Fruit fly (Drosophila melanogaster): ENCODE results near the gene Efa6.

The Efa6 gene

dm6 chr3R:22595293-22595868 lies 7.8 kb downstream of the Efa6 start (continued):
- TF ChIP-seq Eip74EF (GFP tag; optimal IDR thresholded peaks at IDR 0.05) (peak in 1 of 2 experiments; percentile 9), CG7271 (tag; optimal IDR thresholded peaks at IDR 0.05) (no peak), ham (GFP tag; IDR thresholded peaks at IDR 0.05) (no peak), chinmo (GFP tag; IDR thresholded peaks at IDR 0.05; ENCODE audit: partially characterized antibody) (0 out of 4 replicates have a peak, but pooled peaks have one; percentile 13), tio (GFP tag; optimal IDR thresholded peaks at IDR 0.05) (no peak), Ada2b (GFP tag; IDR thresholded peaks at IDR 0.05) (no peak), pnt (GFP tag; optimal IDR thresholded peaks at IDR 0.05) (no peak), tup (GFP tag; optimal IDR thresholded peaks at IDR 0.05) (no peak), CG15514 (GFP tag; optimal IDR thresholded peaks at IDR 0.05) (peak; percentile 38), HLHmδ (GFP tag; optimal IDR thresholded peaks at IDR 0.05) (no peak), CG32772 (GFP tag; IDR thresholded peaks at IDR 0.05) (no peak), Fer1 (GFP tag; optimal IDR thresholded peaks at IDR 0.05) (no peak), CG12942 (GFP tag; optimal IDR thresholded peaks at IDR 0.05) (no peak), gro (GFP tag; optimal IDR thresholded peaks at IDR 0.05) (peak; percentile 85), CG34376 (GFP tag; optimal IDR thresholded peaks at IDR 0.05) (peak; percentile 80), ems (GFP tag; optimal IDR thresholded peaks at IDR 0.05) (no peak), Tbp (GFP tag; optimal IDR thresholded peaks at IDR 0.05) (no peak), sim (GFP tag; IDR thresholded peaks at IDR 0.05) (no peak), CG8478 (optimal IDR thresholded peaks at IDR 0.05) (no peak), bbx (GFP tag; IDR thresholded peaks at IDR 0.05; ENCODE audit: partially characterized antibody) (no peak), Stat92E (GFP tag; optimal IDR thresholded peaks at IDR 0.05) (no peak), CG9215 (GFP tag; IDR thresholded peaks at IDR 0.05) (no peak), tgo (GFP tag; IDR thresholded peaks at IDR 0.05) (no peak), CG16815 (GFP tag; optimal IDR thresholded peaks at IDR 0.05) (no peak), Bdp1 (GFP tag; optimal IDR thresholded peaks at IDR 0.05) (no peak), CG31224 (GFP tag; IDR thresholded peaks at IDR 0.05) (no peak), corto (GFP tag; optimal IDR thresholded peaks at IDR 0.05) (no peak), oc (tag; optimal IDR thresholded peaks at IDR 0.05) (no peak), CG2712 (tag; optimal IDR thresholded peaks at IDR 0.05) (no peak), dysf (GFP tag; IDR thresholded peaks at IDR 0.05) (no peak), E2f2 (GFP tag; IDR thresholded peaks at IDR 0.05) (no peak), fru (optimal IDR thresholded peaks at IDR 0.05) (no peak), CG2199 (GFP tag; IDR thresholded peaks at IDR 0.05) (0 out of 3 replicates have a peak, but pooled peaks have one; percentile 15), emc (GFP tag; optimal IDR thresholded peaks at IDR 0.05) (no peak), D (optimal IDR thresholded peaks at IDR 0.05) (no peak), D (GFP tag; optimal IDR thresholded peaks at IDR 0.05) (no peak), CG3995 (GFP tag; optimal IDR thresholded peaks at IDR 0.05) (no peak), Aef1 (GFP tag; IDR thresholded peaks at IDR 0.05) (no peak), crp (GFP tag; optimal IDR thresholded peaks at IDR 0.05) (no peak), Mes4 (GFP tag; optimal IDR thresholded peaks at IDR 0.05) (no peak), CG10979 (tag; optimal IDR thresholded peaks at IDR 0.05) (no peak), CG7839 (tag; optimal IDR thresholded peaks at IDR 0.05) (no peak), grn (GFP tag; optimal IDR thresholded peaks at IDR 0.05) (peak; percentile 97), CG2678 (tag; optimal IDR thresholded peaks at IDR 0.05) (peak; percentile 10), CG43689 (GFP tag; IDR thresholded peaks at IDR 0.05) (no peak), pum (GFP tag; optimal IDR thresholded peaks at IDR 0.05) (no peak), NC2α (GFP tag; optimal IDR thresholded peaks at IDR 0.05) (no peak), Rfx (GFP tag; IDR thresholded peaks at IDR 0.05) (peak; percentile 39; the same call in 1 of the 2 replicates), repo (GFP tag; optimal IDR thresholded peaks at IDR 0.05) (no peak), NC2β (GFP tag; optimal IDR thresholded peaks at IDR 0.05) (no peak), cato (GFP tag; optimal IDR thresholded peaks at IDR 0.05; ENCODE audit: borderline replicate concordance) (no peak), CG17802 (tag; optimal IDR thresholded peaks at IDR 0.05) (no peak)
